Worm (Caenorhabditis elegans) whole organism, L4 larva: ENCODE results near the gene C08F1.6.
"Not testable (repeated sequence)": the region's sequence is repeated elsewhere in the genome, so short reads cannot be mapped to it uniquely, and the experiment has no call there.

ENCODE experiments used
- F10B5.3 ChIP-seq: sonication (generic microtip); optimal IDR thresholded peaks from 2 replicates; lab custom pipeline; 2016; ENCODE audit warnings: mild to moderate bottlenecking, missing genetic modification characterization, missing compliant biosample characterization
- R02D3.7 ChIP-seq: fragments of 150-350 bp; sonication (generic microtip); optimal IDR thresholded peaks from 3 replicates; lab custom pipeline; 2014; ENCODE audit warnings: missing biosample characterization, missing genetic modification characterization
- lin-13 ChIP-seq: fragments of 150-350 bp; optimal IDR thresholded peaks from 2 replicates; lab custom pipeline; 2014; ENCODE audit warnings: missing biosample characterization, missing genetic modification reagents, missing genetic modification characterization
- lin-15B ChIP-seq: fragments of 150-350 bp; sonication (generic microtip); optimal IDR thresholded peaks from 3 replicates; lab custom pipeline; 2014; ENCODE audit warnings: missing biosample characterization, missing genetic modification characterization
- lsy-2 ChIP-seq, 2 experiments: fragments of 150-350 bp in 1 of 2; sonication (generic microtip) in 1 of 2; optimal IDR thresholded peaks; 2 replicates each; lab custom pipeline; 2014 to 2017; ENCODE audit warnings: missing biosample characterization in 2 of 2, missing genetic modification characterization in 2 of 2
- mdt-29 ChIP-seq: fragments of 200-800 bp; sonication (Bioruptor generic); IDR thresholded peaks from 2 replicates; pipeline ENCODE4 v1.3.6; 2022; ENCODE audit warnings: missing genetic modification reagents, missing genetic modification characterization, missing compliant biosample characterization
- nhr-11 ChIP-seq: fragments of 150-350 bp; optimal IDR thresholded peaks from 2 replicates; lab custom pipeline; 2014; ENCODE audit warnings: missing biosample characterization, missing genetic modification characterization
- nhr-111 ChIP-seq: fragments of 200-800 bp; sonication (Bioruptor generic); optimal IDR thresholded peaks from 2 replicates; lab custom pipeline; 2018; ENCODE audit warnings: mild to moderate bottlenecking, missing genetic modification characterization, missing compliant biosample characterization
- nhr-237 ChIP-seq: sonication (generic microtip); optimal IDR thresholded peaks from 2 replicates; lab custom pipeline; 2017; ENCODE audit warnings: missing biosample characterization, missing genetic modification characterization
- pha-4 ChIP-seq, 2 experiments: fragments of 150-350 bp in 1 of 2; fragments of 200-800 bp in 1 of 2; sonication (Bioruptor generic) in 1 of 2; IDR thresholded peaks in 1 of 2; optimal IDR thresholded peaks in 1 of 2; 2 replicates each; pipeline versions ENCODE4 v1.3.6 to Lab custom; 2014 to 2022; ENCODE audit warnings: missing genetic modification characterization in 2 of 2, missing genetic modification reagents in 2 of 2, missing biosample characterization in 1 of 2, missing compliant biosample characterization in 1 of 2
- snpc-4 ChIP-seq: fragments of 150-350 bp; optimal IDR thresholded peaks from 2 replicates; lab custom pipeline; 2014; ENCODE audit warnings: missing biosample characterization, missing genetic modification characterization
- unc-39 ChIP-seq: sonication (generic microtip); optimal IDR thresholded peaks from 2 replicates; lab custom pipeline; 2017; ENCODE audit warnings: missing biosample characterization, missing genetic modification characterization

DNA sequence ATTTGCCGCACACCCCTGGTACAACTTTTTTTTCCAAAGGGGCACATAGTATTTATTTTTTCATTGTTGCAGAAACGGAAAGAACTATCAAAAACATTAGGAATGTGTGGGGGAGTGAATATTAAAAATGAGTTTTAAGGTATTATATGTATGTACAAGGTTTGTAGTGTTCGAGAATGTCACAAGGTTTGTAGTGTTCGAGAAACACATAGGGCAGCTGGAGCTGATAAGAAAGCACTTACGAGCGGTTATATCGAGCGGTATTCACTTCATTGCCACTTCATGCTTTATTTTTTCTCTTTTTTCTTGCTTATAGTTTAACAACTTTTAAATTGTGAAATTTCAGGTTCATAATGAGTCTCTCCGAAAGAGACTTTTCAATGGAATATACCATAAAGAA is 20.5 kb downstream of the C08F1.6 start:
- not testable (repeated sequence) for TF ChIP-seq nhr-11 (tag; lab: Kevin White, UChicago); R02D3.7; unc-39; mdt-29 (GFP tag; lab: Robert Waterston, UW); F10B5.3 (tag; lab: Kevin White, UChicago); nhr-111 (GFP tag; lab: Kevin White, UChicago); snpc-4; lsy-2 (tag; optimal IDR thresholded peaks at IDR 0.05; lab: Kevin White, UChicago); lin-13 (GFP tag; lab: Kevin White, UChicago); nhr-237 (tag; lab: Kevin White, UChicago); lin-15B (tag; lab: Kevin White, UChicago); pha-4 (GFP tag; IDR thresholded peaks at IDR 0.05; lab: Robert Waterston, UW); pha-4 (tag; optimal IDR thresholded peaks at IDR 0.05; lab: Kevin White, UChicago)
